Fruit fly (Drosophila melanogaster) whole organism, prepupa: ENCODE results near the gene CG33640.

Source experiments
- CG10631 ChIP-seq: fragments of 200-800 bp; sonication (Bioruptor generic); optimal IDR thresholded peaks from 2 replicates; lab custom pipeline; 2016; ENCODE audit warnings: missing biosample characterization, missing genetic modification characterization
- CG10669 ChIP-seq: fragments of 200-800 bp; sonication (Bioruptor generic); optimal IDR thresholded peaks from 3 replicates; lab custom pipeline; 2018; ENCODE audit warnings: missing biosample characterization, mild to moderate bottlenecking, missing genetic modification characterization, moderate library complexity
- CG11762 ChIP-seq: fragments of 200-800 bp; sonication (Bioruptor generic); optimal IDR thresholded peaks from 3 replicates; lab custom pipeline; 2016; ENCODE audit warnings: missing biosample characterization, missing genetic modification characterization; ENCODE audit not compliant: insufficient read depth
- CG1621 ChIP-seq: fragments of 200-800 bp; sonication (Bioruptor generic); optimal IDR thresholded peaks from 3 replicates; lab custom pipeline; 2018; ENCODE audit warnings: missing biosample characterization, mild to moderate bottlenecking, missing genetic modification characterization
- CG16779 ChIP-seq: fragments of 200-800 bp; sonication (Bioruptor generic); optimal IDR thresholded peaks from 3 replicates; lab custom pipeline; 2017; ENCODE audit warnings: missing biosample characterization, mild to moderate bottlenecking, missing genetic modification characterization
- CG31627 ChIP-seq: fragments of 200-800 bp; sonication (Bioruptor generic); optimal IDR thresholded peaks from 3 replicates; lab custom pipeline; 2016; ENCODE audit warnings: missing biosample characterization, missing genetic modification characterization
- CG32006 ChIP-seq: fragments of 200-800 bp; sonication (Bioruptor generic); optimal IDR thresholded peaks from 3 replicates; lab custom pipeline; 2017; ENCODE audit warnings: missing biosample characterization, mild to moderate bottlenecking, missing genetic modification characterization
- CG34406 ChIP-seq: fragments of 200-800 bp; sonication (Bioruptor generic); optimal IDR thresholded peaks from 3 replicates; lab custom pipeline; 2016; ENCODE audit warnings: missing biosample characterization, missing genetic modification characterization
- CG4318 ChIP-seq: fragments of 200-800 bp; sonication (Bioruptor generic); optimal IDR thresholded peaks from 3 replicates; lab custom pipeline; 2017; ENCODE audit warnings: missing biosample characterization, mild to moderate bottlenecking, missing genetic modification characterization
- CG6163 ChIP-seq: fragments of 200-800 bp; sonication (Bioruptor generic); IDR thresholded peaks from 3 replicates; pipeline ENCODE4 v1.3.6; 2022; ENCODE audit warnings: missing biosample characterization, missing genetic modification characterization
- CG6792 ChIP-seq: fragments of 200-800 bp; sonication (Bioruptor generic); optimal IDR thresholded peaks from 3 replicates; lab custom pipeline; 2016; ENCODE audit warnings: missing biosample characterization, missing genetic modification characterization
- CG6854 ChIP-seq: fragments of 200-800 bp; sonication (Bioruptor generic); optimal IDR thresholded peaks from 2 replicates; lab custom pipeline; 2017; ENCODE audit warnings: missing biosample characterization, mild to moderate bottlenecking, missing genetic modification characterization
- CG8119 ChIP-seq: fragments of 200-800 bp; sonication (Bioruptor generic); IDR thresholded peaks from 3 replicates; pipeline ENCODE4 v1.3.6; 2022; ENCODE audit warnings: missing biosample characterization, missing genetic modification characterization
- CG8632 ChIP-seq: fragments of 200-800 bp; sonication (Bioruptor generic); optimal IDR thresholded peaks from 3 replicates; lab custom pipeline; 2016; ENCODE audit warnings: missing biosample characterization, missing genetic modification characterization
- CG9139 ChIP-seq: fragments of 200-800 bp; sonication (Bioruptor generic); optimal IDR thresholded peaks from 3 replicates; lab custom pipeline; 2017; ENCODE audit warnings: missing biosample characterization, mild to moderate bottlenecking, missing genetic modification characterization
- Eip75B ChIP-seq: fragments of 200-800 bp; sonication (Bioruptor generic); optimal IDR thresholded peaks from 3 replicates; lab custom pipeline; 2016; ENCODE audit warnings: missing biosample characterization, missing genetic modification characterization
- Eip78C ChIP-seq: fragments of 200-800 bp; sonication (Bioruptor generic); peaks from one replicate; lab custom pipeline; 2016; ENCODE audit warnings: missing biosample characterization, missing genetic modification characterization
- Ets21C ChIP-seq: fragments of 200-800 bp; sonication (Bioruptor generic); optimal IDR thresholded peaks from 3 replicates; lab custom pipeline; 2016; ENCODE audit warnings: missing biosample characterization, missing genetic modification characterization
- Hr39 ChIP-seq: fragments of 200-800 bp; sonication (Bioruptor generic); optimal IDR thresholded peaks from 2 replicates; lab custom pipeline; 2016; ENCODE audit warnings: missing biosample characterization, missing genetic modification characterization
- Hr4 ChIP-seq: fragments of 200-800 bp; sonication (Bioruptor generic); optimal IDR thresholded peaks from 3 replicates; lab custom pipeline; 2016; ENCODE audit warnings: missing biosample characterization, missing genetic modification characterization
- Met ChIP-seq: fragments of 200-800 bp; sonication (Bioruptor generic); optimal IDR thresholded peaks from 3 replicates; lab custom pipeline; 2016; ENCODE audit warnings: missing biosample characterization, missing genetic modification characterization
- OdsH ChIP-seq: fragments of 200-800 bp; sonication (Bioruptor generic); optimal IDR thresholded peaks from 3 replicates; lab custom pipeline; 2016; ENCODE audit warnings: missing biosample characterization, missing genetic modification characterization
- Smox ChIP-seq: fragments of 200-800 bp; sonication (Bioruptor generic); optimal IDR thresholded peaks from 3 replicates; lab custom pipeline; 2016; ENCODE audit warnings: missing biosample characterization, missing genetic modification characterization
- Sox102F ChIP-seq: fragments of 200-800 bp; sonication (Bioruptor generic); optimal IDR thresholded peaks from 2 replicates; lab custom pipeline; 2016; ENCODE audit warnings: missing biosample characterization, mild to moderate bottlenecking, missing genetic modification characterization
- achi ChIP-seq: fragments of 200-800 bp; sonication (Bioruptor generic); optimal IDR thresholded peaks from 3 replicates; lab custom pipeline; 2016; ENCODE audit warnings: missing biosample characterization, missing genetic modification characterization
- acj6 ChIP-seq: fragments of 200-800 bp; sonication (Bioruptor generic); optimal IDR thresholded peaks from 3 replicates; lab custom pipeline; 2016; ENCODE audit warnings: missing biosample characterization, missing genetic modification characterization
- esn ChIP-seq: fragments of 200-800 bp; sonication (Bioruptor generic); optimal IDR thresholded peaks from 2 replicates; lab custom pipeline; 2016; ENCODE audit warnings: missing biosample characterization, mild to moderate bottlenecking, missing genetic modification characterization, moderate library complexity
- fd59A ChIP-seq: fragments of 200-800 bp; sonication (Bioruptor generic); optimal IDR thresholded peaks from 2 replicates; lab custom pipeline; 2017; ENCODE audit warnings: missing biosample characterization, mild to moderate bottlenecking, missing genetic modification characterization, missing genetic modification reagents
- lz ChIP-seq: fragments of 200-800 bp; sonication (Bioruptor generic); optimal IDR thresholded peaks from 3 replicates; lab custom pipeline; 2016; ENCODE audit warnings: missing biosample characterization, missing genetic modification characterization
- net ChIP-seq: fragments of 200-800 bp; sonication (Bioruptor generic); optimal IDR thresholded peaks from 3 replicates; lab custom pipeline; 2016; ENCODE audit warnings: missing biosample characterization, missing genetic modification characterization
- pdm3 ChIP-seq: fragments of 200-800 bp; sonication (Bioruptor generic); optimal IDR thresholded peaks from 3 replicates; lab custom pipeline; 2016; ENCODE audit warnings: missing biosample characterization, missing genetic modification characterization
- salr ChIP-seq, 2 experiments: fragments of 200-800 bp; sonication (Bioruptor generic); optimal IDR thresholded peaks; 3 replicates each; lab custom pipeline; 2016 to 2018; ENCODE audit warnings: missing biosample characterization in 2 of 2, missing genetic modification characterization in 2 of 2, mild to moderate bottlenecking in 1 of 2
- spab ChIP-seq: fragments of 200-800 bp; sonication (Bioruptor generic); optimal IDR thresholded peaks from 2 replicates; lab custom pipeline; 2017; ENCODE audit warnings: missing biosample characterization, mild to moderate bottlenecking, missing genetic modification characterization, missing genetic modification reagents
- ss ChIP-seq, 2 experiments: fragments of 200-800 bp; sonication (Bioruptor generic); optimal IDR thresholded peaks; 2 replicates in 1 of 2; 3 replicates in 1 of 2; lab custom pipeline; 2017 to 2018; ENCODE audit warnings: mild to moderate bottlenecking in 2 of 2, missing biosample characterization in 2 of 2, missing genetic modification characterization in 2 of 2, moderate library complexity in 1 of 2
- svp ChIP-seq: fragments of 200-800 bp; sonication (Bioruptor generic); peaks from one replicate; lab custom pipeline; 2016; ENCODE audit warnings: missing biosample characterization, missing genetic modification characterization
- vri ChIP-seq: fragments of 200-800 bp; sonication (Bioruptor generic); optimal IDR thresholded peaks from 3 replicates; lab custom pipeline; 2016; ENCODE audit warnings: missing biosample characterization, mild to moderate bottlenecking, missing genetic modification characterization

CG33640 gene

dm6 chr2L:13527541-13527940 is at the start of gene CG33640:
TSS of gene CG33640 (plus strand) at chr2L:13527841.
- TF ChIP-seq CG10669 (GFP tag; lab: Kevin White, UChicago): no peak
- TF ChIP-seq Ets21C (GFP tag; lab: Kevin White, UChicago): no peak

- TF ChIP-seq CG11762 (GFP tag; lab: Kevin White, UChicago): no peak
- peak; percentile 44 for TF ChIP-seq CG34406 (GFP tag; lab: Kevin White, UChicago)
- no peak for TF ChIP-seq CG4318 (GFP tag; lab: Kevin White, UChicago)
- peak; percentile 62 for TF ChIP-seq acj6 (GFP tag; lab: Kevin White, UChicago)
- peak; percentile 53 for TF ChIP-seq lz
- TF ChIP-seq salr (GFP tag; optimal IDR thresholded peaks at IDR 0.05; lab: Kevin White, UChicago): peak in 1 of 2 experiments; percentile 28
- TF ChIP-seq svp (GFP tag; lab: Kevin White, UChicago): peak; percentile 43
- peak; percentile 16 for TF ChIP-seq fd59A
- peak; percentile 45 for TF ChIP-seq Hr39 (GFP tag; lab: Kevin White, UChicago)
- peak; percentile 34 for TF ChIP-seq achi (GFP tag; lab: Kevin White, UChicago)
- peak; percentile 49 for TF ChIP-seq CG32006
- peak; percentile 18 for TF ChIP-seq spab
- TF ChIP-seq CG6854 (GFP tag; lab: Kevin White, UChicago): no peak
- TF ChIP-seq net: no peak
- TF ChIP-seq Sox102F (GFP tag; lab: Kevin White, UChicago): peak; percentile 57
- peak; percentile 25 for TF ChIP-seq CG8632 (GFP tag; lab: Kevin White, UChicago)
- TF ChIP-seq CG8119: peak; percentile 59; the same call in 2 of the 3 replicates
- TF ChIP-seq CG16779: peak; percentile 35
- TF ChIP-seq Hr4: peak; percentile 46
- TF ChIP-seq Eip78C (GFP tag; lab: Kevin White, UChicago): no peak
- TF ChIP-seq ss (GFP tag; optimal IDR thresholded peaks at IDR 0.05; lab: Kevin White, UChicago): no peak
- TF ChIP-seq CG6792: peak; percentile 38
- TF ChIP-seq Eip75B (GFP tag; lab: Kevin White, UChicago): peak; percentile 52
- TF ChIP-seq CG1621 (tag; lab: Kevin White, UChicago): no peak
- peak; percentile 50 for TF ChIP-seq pdm3 (GFP tag; lab: Kevin White, UChicago)
- no peak for TF ChIP-seq esn (GFP tag; lab: Kevin White, UChicago)
- TF ChIP-seq OdsH (GFP tag; lab: Kevin White, UChicago): peak; percentile 69
- peak; percentile 14 for TF ChIP-seq vri
- TF ChIP-seq CG10669 (GFP tag; lab: Kevin White, UChicago): peak; percentile 27
- TF ChIP-seq CG6163 (GFP tag; lab: Robert Waterston, UW): peak; percentile 61; the same call in 1 of the 3 replicates
- peak; percentile 37 for TF ChIP-seq CG10631
- peak; percentile 46 for TF ChIP-seq Smox (GFP tag; lab: Kevin White, UChicago)
- TF ChIP-seq CG31627 (GFP tag; lab: Kevin White, UChicago): peak; percentile 54
- TF ChIP-seq Ets21C (GFP tag; lab: Kevin White, UChicago): peak; percentile 7
- TF ChIP-seq, all 60 proteins: peak for 26
Observed at dm6 chr2L:13482258-13482657, 45.4 kb upstream of the CG33640 start.

DNA sequence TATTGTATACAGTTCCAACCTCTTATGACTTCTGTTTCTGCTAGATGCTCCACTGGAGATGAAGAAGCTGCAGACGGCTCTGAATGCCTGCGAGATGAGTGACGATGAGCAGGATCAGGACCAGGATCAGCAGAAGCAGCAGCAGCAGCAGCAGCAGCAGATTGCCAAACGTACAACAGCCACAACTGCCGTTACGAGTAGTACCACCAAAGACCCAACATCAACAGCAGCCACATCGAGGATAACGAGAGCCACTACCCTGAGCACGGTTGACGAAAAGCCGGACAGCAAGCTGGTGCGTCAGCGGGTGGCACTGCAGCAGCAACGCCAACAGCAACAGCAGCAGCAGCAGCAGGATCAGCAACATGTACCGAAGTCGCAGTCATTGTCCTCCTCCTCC is 29.7 kb upstream of the CG33640 start:
- TF ChIP-seq CG9139 (no peak), Met (no peak)
- TF ChIP-seq, all 60 proteins: peak for 0

DNA sequence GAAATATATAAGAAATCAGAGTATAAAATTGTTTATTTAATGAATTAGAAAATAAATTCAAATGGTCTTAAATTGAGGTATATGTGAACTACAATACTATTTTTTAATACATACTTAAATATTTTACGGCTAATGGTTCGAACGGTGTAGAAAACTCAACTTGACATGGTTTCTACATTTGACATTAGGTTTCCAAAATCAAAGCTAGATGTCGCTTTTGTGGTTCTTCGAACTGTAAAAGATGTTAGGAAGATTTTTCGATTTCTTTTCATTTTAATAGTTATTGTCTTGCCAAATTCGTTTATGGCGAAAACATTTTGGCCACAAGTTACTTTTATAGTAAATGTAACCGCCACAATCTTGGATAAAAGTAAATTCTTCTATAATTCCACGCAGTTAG is 27.2 kb upstream of the CG33640 start:
- TF ChIP-seq Smox (GFP tag; lab: Kevin White, UChicago) (no peak), svp (GFP tag; lab: Kevin White, UChicago) (peak; percentile 52)
